Worm (Caenorhabditis elegans): ENCODE data around the gene C25E10.17.

The C25E10.17 gene

DNA sequence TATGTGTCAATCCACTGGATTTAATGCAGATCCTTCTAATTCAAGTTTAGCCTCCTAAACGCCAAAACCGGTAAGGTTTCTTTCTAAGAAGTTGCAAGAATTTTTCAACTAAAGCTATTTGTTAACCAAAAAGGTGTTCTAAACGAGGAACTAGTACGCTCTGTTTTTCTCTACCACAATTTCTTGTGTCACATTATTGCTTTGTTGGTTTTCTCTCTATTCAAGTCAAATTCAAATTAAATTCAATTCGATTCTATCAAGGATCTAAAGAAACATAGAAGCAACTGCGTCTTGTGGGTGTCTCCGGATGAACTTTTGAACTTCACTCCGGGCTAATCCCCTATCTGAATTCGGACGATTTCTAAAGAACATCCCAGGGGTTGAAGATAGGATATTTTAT is 30.9 kb downstream of the C25E10.17 start, which contains the start of gene oac-40:
Gene oac-40 (plus strand): TSS at position 301 of the 400 bp plus-strand sequence.
- TF ChIP-seq nhr-77 (tag; optimal IDR thresholded peaks at IDR 0.05) (no peak), nhr-47 (tag; optimal IDR thresholded peaks at IDR 0.05) (no peak), ets-5 (GFP tag; IDR thresholded peaks at IDR 0.05) (no peak), snu-23 (GFP tag; optimal IDR thresholded peaks at IDR 0.05) (no peak), hlh-17 (GFP tag; optimal IDR thresholded peaks at IDR 0.05; ENCODE audit: borderline replicate concordance) (no peak), ceh-63 (GFP tag; optimal IDR thresholded peaks at IDR 0.05) (no peak)

DNA sequence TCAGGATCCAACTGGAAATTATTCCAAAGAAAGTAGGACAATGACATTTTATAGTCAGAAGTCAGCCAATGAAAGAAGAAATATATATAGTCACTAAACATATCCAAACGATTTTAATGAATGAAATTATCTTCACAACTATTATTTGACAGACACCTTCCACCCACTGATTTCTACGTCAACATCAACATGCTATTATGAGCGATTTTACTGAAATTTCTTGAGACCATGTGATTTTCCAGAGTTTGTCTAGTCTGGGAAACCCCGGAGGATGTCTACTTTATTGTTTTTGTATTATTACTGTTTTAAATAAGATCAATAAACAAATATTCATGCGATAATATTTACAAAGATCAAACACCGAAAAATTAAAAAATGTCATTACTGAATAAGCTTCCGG is 31.9 kb downstream of the C25E10.17 start, which contains the start of gene srt-18:
Gene srt-18 (minus strand): TSS at position 101 of the 400 bp plus-strand sequence.
- no peak for TF ChIP-seq nhr-90 (tag; optimal IDR thresholded peaks at IDR 0.05; ENCODE audit: poor library complexity)
- TF ChIP-seq sptf-1 (tag; optimal IDR thresholded peaks at IDR 0.05): no peak
- no peak for TF ChIP-seq nhr-84 (tag; optimal IDR thresholded peaks at IDR 0.05)
- TF ChIP-seq snu-23 (GFP tag; optimal IDR thresholded peaks at IDR 0.05): no peak
- TF ChIP-seq lin-14 (GFP tag; optimal IDR thresholded peaks at IDR 0.05): no peak
- TF ChIP-seq sup-37 (GFP tag; optimal IDR thresholded peaks at IDR 0.05): no peak
- no peak for TF ChIP-seq nhr-19 (GFP tag; conservative IDR thresholded peaks at IDR 0.05)
- no peak for TF ChIP-seq Y116A8C.19 (tag; optimal IDR thresholded peaks at IDR 0.05; ENCODE audit: borderline replicate concordance)
- no peak for TF ChIP-seq aha-1 (tag; optimal IDR thresholded peaks at IDR 0.05)
- no peak for TF ChIP-seq grh-1 (GFP tag; IDR thresholded peaks at IDR 0.05)
- no peak for TF ChIP-seq mdl-1 (tag; optimal IDR thresholded peaks at IDR 0.05)
- TF ChIP-seq tlp-1 (tag; optimal IDR thresholded peaks at IDR 0.05): no peak
- no peak for TF ChIP-seq hpl-2 (GFP tag; optimal IDR thresholded peaks at IDR 0.05)
- no peak for TF ChIP-seq unc-86 (tag; optimal IDR thresholded peaks at IDR 0.05)
- no peak for TF ChIP-seq ztf-11 (tag; optimal IDR thresholded peaks at IDR 0.05)

ce11 chrV:9013765-9014164 is 33.6 kb downstream of the C25E10.17 start, which contains the start of gene srh-201:
TSS of gene srh-201 (minus strand) at chrV:9013865.
- TF ChIP-seq unc-62 (GFP tag; optimal IDR thresholded peaks at IDR 0.05) (no peak), elt-3 (tag; optimal IDR thresholded peaks at IDR 0.05) (no peak), pax-3 (tag; optimal IDR thresholded peaks at IDR 0.05) (no peak), nhr-77 (tag; optimal IDR thresholded peaks at IDR 0.05) (no peak), fkh-10 (GFP tag; optimal IDR thresholded peaks at IDR 0.05) (no peak), lin-15B (tag; optimal IDR thresholded peaks at IDR 0.05) (no peak), sptf-1 (tag; optimal IDR thresholded peaks at IDR 0.05) (no peak), lin-39 (tag; optimal IDR thresholded peaks at IDR 0.05) (no peak), snu-23 (GFP tag; optimal IDR thresholded peaks at IDR 0.05) (no peak), nhr-28 (tag; optimal IDR thresholded peaks at IDR 0.05) (no peak), nhr-90 (tag; optimal IDR thresholded peaks at IDR 0.05; ENCODE audit: poor library complexity) (no peak), unc-98 (GFP tag; IDR thresholded peaks at IDR 0.05) (no peak), dpl-1 (GFP tag; optimal IDR thresholded peaks at IDR 0.05) (no peak), efl-3 (GFP tag; optimal IDR thresholded peaks at IDR 0.05) (no peak), dsc-1 (tag; optimal IDR thresholded peaks at IDR 0.05) (no peak), nhr-85 (tag) (no peak), pqm-1 (tag; optimal IDR thresholded peaks at IDR 0.05) (no peak), ama-1 (optimal IDR thresholded peaks at IDR 0.05) (no peak)

DNA sequence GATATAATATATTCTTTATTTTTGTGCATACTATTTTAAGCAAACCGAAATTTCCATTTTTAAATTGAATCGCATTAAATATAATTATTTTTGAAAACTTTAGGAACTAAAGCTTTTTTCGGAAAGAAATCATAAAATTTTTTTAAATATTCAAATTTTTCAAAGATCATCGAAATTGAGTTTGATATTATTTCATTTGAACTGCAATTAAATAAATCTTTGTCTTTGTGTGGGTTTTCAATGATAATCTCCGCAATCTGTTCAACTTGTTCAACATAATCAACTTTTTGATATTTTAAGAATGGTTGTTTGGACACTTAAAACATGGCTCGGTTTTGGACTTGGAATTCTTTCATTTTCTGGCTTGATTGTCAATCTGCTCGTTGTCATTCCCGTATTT is 38.2 kb downstream of the C25E10.17 start, which contains the start of gene srx-2:
Gene srx-2 (plus strand): TSS at position 301 of the 400 bp plus-strand sequence.
- TF ChIP-seq nhr-28 (tag; optimal IDR thresholded peaks at IDR 0.05): no peak
- no peak for TF ChIP-seq jun-1 (tag; optimal IDR thresholded peaks at IDR 0.05)
- no peak for TF ChIP-seq ama-1 (optimal IDR thresholded peaks at IDR 0.05)
- no peak for TF ChIP-seq hlh-17 (GFP tag; optimal IDR thresholded peaks at IDR 0.05; ENCODE audit: borderline replicate concordance)
- no peak for TF ChIP-seq mef-2 (tag; optimal IDR thresholded peaks at IDR 0.05)
- TF ChIP-seq nhr-71 (tag; optimal IDR thresholded peaks at IDR 0.05): no peak
- TF ChIP-seq unc-30 (tag; optimal IDR thresholded peaks at IDR 0.05): no peak
- no peak for TF ChIP-seq tbx-2 (tag; optimal IDR thresholded peaks at IDR 0.05)
- no peak for TF ChIP-seq nhr-19 (GFP tag; conservative IDR thresholded peaks at IDR 0.05)
- no peak for TF ChIP-seq lin-13 (GFP tag; optimal IDR thresholded peaks at IDR 0.05)
- TF ChIP-seq vab-15 (tag; optimal IDR thresholded peaks at IDR 0.05): no peak
- no peak for TF ChIP-seq lin-35 (GFP tag; optimal IDR thresholded peaks at IDR 0.05)
- no peak for TF ChIP-seq nhr-47 (tag; optimal IDR thresholded peaks at IDR 0.05)
- TF ChIP-seq alr-1 (tag; optimal IDR thresholded peaks at IDR 0.05; ENCODE audit: borderline replicate concordance): no peak
- no peak for TF ChIP-seq zip-4 (GFP tag; optimal IDR thresholded peaks at IDR 0.05)
